Worm (Caenorhabditis elegans) whole organism, young adult: Measurements from ENCODE around the gene swm-1.

ENCODE experiments used
- ama-1 ChIP-seq, 3 experiments: fragments of 150-350 bp in 1 of 3; sonication (generic microtip) in 2 of 3; optimal IDR thresholded peaks; 2 replicates each; lab custom pipeline; 2014 to 2018; ENCODE audit warnings: missing biosample characterization in 2 of 3, missing genetic modification characterization in 2 of 3, missing genetic modification reagents in 2 of 3
- egl-44 ChIP-seq: fragments of 200-800 bp; sonication (Bioruptor generic); IDR thresholded peaks from 2 replicates; pipeline ENCODE4 v1.3.6; 2022; ENCODE audit warnings: missing genetic modification reagents, missing genetic modification characterization, missing compliant biosample characterization
- hmg-1.2 ChIP-seq: fragments of 200-800 bp; sonication (Bioruptor generic); IDR thresholded peaks from 2 replicates; pipeline ENCODE4 v1.3.6; 2022; ENCODE audit warnings: missing genetic modification reagents, missing genetic modification characterization, missing compliant biosample characterization
- snpc-4 ChIP-seq, 5 experiments: fragments of 150-350 bp in 1 of 5; sonication (generic microtip) in 4 of 5; optimal IDR thresholded peaks; 2 replicates each; lab custom pipeline; 2014 to 2018; ENCODE audit warnings: missing genetic modification characterization in 5 of 5, missing biosample characterization in 3 of 5, antibody characterized with exemption in 2 of 5, mild to moderate bottlenecking in 2 of 5, missing compliant biosample characterization in 2 of 5, missing genotype in 2 of 5, moderate library complexity in 2 of 5, missing genetic modification reagents in 1 of 5

- TF ChIP-seq hmg-1.2 (no peak), snpc-4 (GFP tag; optimal IDR thresholded peaks at IDR 0.05; lab: Kevin White, UChicago) (no peak), snpc-4 (tag; optimal IDR thresholded peaks at IDR 0.05; lab: Kevin White, UChicago) (no peak), egl-44 (GFP tag; lab: Robert Waterston, UW) (no peak), ama-1 (optimal IDR thresholded peaks at IDR 0.05; lab: Kevin White, UChicago) (no peak), ama-1 (GFP tag; optimal IDR thresholded peaks at IDR 0.05; lab: Kevin White, UChicago) (no peak)
Observed at ce11 chrV:9047555-9048049, 7.1 kb downstream of the swm-1 start, which contains the start of gene C25E10.17.
